Fruit fly (Drosophila melanogaster): ENCODE results near the gene CG14321.

dm6 chr3R:17781371-17781770 is 48.0 kb downstream of the CG14321 start:
- peak; percentile 50 for TF ChIP-seq CG8159 (tag; optimal IDR thresholded peaks at IDR 0.05)
- peak; percentile 88 for TF ChIP-seq CG4496 (GFP tag; IDR thresholded peaks at IDR 0.05)
- TF ChIP-seq Pif1A (GFP tag; optimal IDR thresholded peaks at IDR 0.05): peak; percentile 52
- peak; percentile 71 for TF ChIP-seq CG12605 (GFP tag; IDR thresholded peaks at IDR 0.05)
- TF ChIP-seq Ets98B (GFP tag; IDR thresholded peaks at IDR 0.05): peak; percentile 88
- TF ChIP-seq fd96Ca (GFP tag; IDR thresholded peaks at IDR 0.05): peak; percentile 83; the same call in 2 of the 3 replicates
- peak; percentile 89 for TF ChIP-seq CG32121 (GFP tag; IDR thresholded peaks at IDR 0.05)
